Fruit fly (Drosophila melanogaster) whole organism, embryonic: Measurements from ENCODE around the gene Pde9.

ENCODE experiments used
- BtbVII ChIP-seq: fragments of 200-800 bp; sonication (Bioruptor generic); optimal IDR thresholded peaks from 3 replicates; lab custom pipeline; 2017; ENCODE audit warnings: missing biosample characterization, mild to moderate bottlenecking, missing genetic modification characterization
- CG10431 ChIP-seq: fragments of 200-800 bp; sonication (Bioruptor generic); optimal IDR thresholded peaks from 3 replicates; lab custom pipeline; 2018; ENCODE audit warnings: missing biosample characterization, mild to moderate bottlenecking, missing genetic modification characterization
- CG12104 ChIP-seq: fragments of 200-800 bp; sonication (Bioruptor generic); optimal IDR thresholded peaks from 3 replicates; lab custom pipeline; 2016; ENCODE audit warnings: missing biosample characterization, missing genetic modification characterization
- CG1233 ChIP-seq: fragments of 200-800 bp; sonication (Bioruptor generic); optimal IDR thresholded peaks from 4 replicates; lab custom pipeline; 2018; ENCODE audit warnings: missing biosample characterization, mild to moderate bottlenecking, missing genetic modification characterization
- CG12659 ChIP-seq: fragments of 200-800 bp; sonication (Bioruptor generic); optimal IDR thresholded peaks from 3 replicates; lab custom pipeline; 2017; ENCODE audit warnings: mild to moderate bottlenecking, missing biosample characterization, missing genetic modification reagents, missing genetic modification characterization
- CG14667 ChIP-seq: fragments of 200-800 bp; sonication (Bioruptor generic); IDR thresholded peaks from 2 replicates; pipeline ENCODE4 v1.3.6; 2022; ENCODE audit warnings: missing biosample characterization, missing genetic modification characterization
- CG15011 ChIP-seq: fragments of 200-800 bp; sonication (Bioruptor generic); optimal IDR thresholded peaks from 3 replicates; lab custom pipeline; 2018; ENCODE audit warnings: missing biosample characterization, mild to moderate bottlenecking, missing genetic modification characterization
- CG16815 ChIP-seq: fragments of 200-800 bp; sonication (Bioruptor generic); optimal IDR thresholded peaks from 3 replicates; lab custom pipeline; 2017; ENCODE audit warnings: missing biosample characterization, mild to moderate bottlenecking, missing genetic modification characterization
- CG17359 ChIP-seq: fragments of 200-800 bp; sonication (Bioruptor generic); optimal IDR thresholded peaks from 3 replicates; lab custom pipeline; 2018; ENCODE audit warnings: missing biosample characterization, mild to moderate bottlenecking, missing genetic modification characterization, moderate library complexity
- CG18262 ChIP-seq: fragments of 200-800 bp; optimal IDR thresholded peaks from 3 replicates; lab custom pipeline; 2019; ENCODE audit warnings: missing biosample characterization, mild to moderate bottlenecking, missing genetic modification characterization, moderate library complexity
- CG32772 ChIP-seq: fragments of 200-800 bp; sonication (Bioruptor generic); IDR thresholded peaks from 2 replicates; pipeline ENCODE4 v1.3.6; 2022; ENCODE audit warnings: missing biosample characterization, missing genetic modification characterization
- CG34376 ChIP-seq: fragments of 200-800 bp; sonication (Bioruptor generic); optimal IDR thresholded peaks from 2 replicates; lab custom pipeline; 2018; ENCODE audit warnings: missing biosample characterization, mild to moderate bottlenecking, missing genetic modification characterization
- CG34422 ChIP-seq: fragments of 200-800 bp; sonication (Bioruptor generic); IDR thresholded peaks from 3 replicates; pipeline ENCODE4 v1.3.6; 2022; ENCODE audit warnings: missing biosample characterization, missing genetic modification characterization
- CG3726 ChIP-seq: fragments of 200-800 bp; sonication (Bioruptor generic); IDR thresholded peaks from 3 replicates; pipeline ENCODE4, ENCODE4 v1.3.6; 2022; ENCODE audit warnings: missing biosample characterization, missing genetic modification characterization
- CG3838 ChIP-seq: fragments of 200-800 bp; sonication (Bioruptor generic); optimal IDR thresholded peaks from 3 replicates; lab custom pipeline; 2016; ENCODE audit warnings: missing biosample characterization, missing genetic modification characterization
- CG43689 ChIP-seq: fragments of 200-800 bp; sonication (Bioruptor generic); IDR thresholded peaks from 2 replicates; pipeline ENCODE4 v1.3.6; 2022; ENCODE audit warnings: missing biosample characterization, missing genetic modification characterization
- CG6654 ChIP-seq: fragments of 200-800 bp; sonication (Bioruptor generic); optimal IDR thresholded peaks from 2 replicates; lab custom pipeline; 2017; ENCODE audit warnings: missing biosample characterization, mild to moderate bottlenecking, missing genetic modification characterization
- CG6683 ChIP-seq: fragments of 200-800 bp; sonication (Bioruptor generic); optimal IDR thresholded peaks from 2 replicates; lab custom pipeline; 2017; ENCODE audit warnings: missing biosample characterization, mild to moderate bottlenecking, missing genetic modification characterization, missing genetic modification reagents
- CG6854 ChIP-seq: fragments of 200-800 bp; sonication (Bioruptor generic); optimal IDR thresholded peaks from 3 replicates; lab custom pipeline; 2017; ENCODE audit warnings: missing biosample characterization, mild to moderate bottlenecking, missing genetic modification characterization
- CG8765 ChIP-seq: fragments of 200-800 bp; sonication (Bioruptor generic); IDR thresholded peaks from 2 replicates; pipeline ENCODE4 v1.3.6; 2022; ENCODE audit warnings: missing biosample characterization, missing genetic modification characterization
- CG8924 ChIP-seq: fragments of 200-800 bp; optimal IDR thresholded peaks from 3 replicates; lab custom pipeline; 2019; ENCODE audit warnings: missing biosample characterization, mild to moderate bottlenecking, missing genetic modification characterization, moderate library complexity
- CG9437 ChIP-seq: fragments of 200-800 bp; sonication (Bioruptor generic); optimal IDR thresholded peaks from 2 replicates; lab custom pipeline; 2018; ENCODE audit warnings: missing biosample characterization, mild to moderate bottlenecking, missing genetic modification characterization
- Deaf1 ChIP-seq: fragments of 200-800 bp; optimal IDR thresholded peaks from 3 replicates; lab custom pipeline; 2019; ENCODE audit warnings: missing biosample characterization, mild to moderate bottlenecking, missing genetic modification characterization, moderate library complexity
- GATAe ChIP-seq: fragments of 200-800 bp; sonication (Bioruptor generic); conservative IDR thresholded peaks from 2 replicates; pipeline ENCODE4 v1.3.6; 2022; ENCODE audit warnings: missing biosample characterization, missing genetic modification characterization
- Hmr ChIP-seq: fragments of 200-800 bp; sonication (Bioruptor generic); optimal IDR thresholded peaks from 3 replicates; lab custom pipeline; 2017; ENCODE audit warnings: mild to moderate bottlenecking, missing biosample characterization, missing genetic modification reagents, missing genetic modification characterization
- Hr3 ChIP-seq: fragments of 200-800 bp; sonication (Bioruptor generic); optimal IDR thresholded peaks from 3 replicates; lab custom pipeline; 2016; ENCODE audit warnings: missing biosample characterization, missing genetic modification characterization
- MBD-R2 ChIP-seq: fragments of 200-800 bp; sonication (Bioruptor generic); IDR thresholded peaks from 2 replicates; pipeline ENCODE4 v1.3.6; 2022; ENCODE audit warnings: missing biosample characterization, missing genetic modification characterization
- Max ChIP-seq: fragments of 200-800 bp; sonication (Bioruptor generic); optimal IDR thresholded peaks from 2 replicates; lab custom pipeline; 2016; ENCODE audit warnings: missing biosample characterization, mild to moderate bottlenecking, missing genetic modification characterization
- Nf-YA ChIP-seq: fragments of 200-800 bp; sonication (Bioruptor generic); IDR thresholded peaks from 2 replicates; pipeline ENCODE4 v1.3.6; 2022; ENCODE audit warnings: missing biosample characterization, missing genetic modification characterization
- Sin3A ChIP-seq: fragments of >200 bp; optimal IDR thresholded peaks from 2 replicates; lab custom pipeline; 2018
- Six4 ChIP-seq: fragments of 200-800 bp; sonication (Bioruptor generic); optimal IDR thresholded peaks from 2 replicates; lab custom pipeline; 2016; ENCODE audit warnings: missing biosample characterization, missing genetic modification characterization
- Sox100B ChIP-seq: fragments of 200-800 bp; sonication (Bioruptor generic); optimal IDR thresholded peaks from 3 replicates; lab custom pipeline; 2018; ENCODE audit warnings: missing biosample characterization, mild to moderate bottlenecking, missing genetic modification characterization
- Tbp ChIP-seq: fragments of >200 bp; optimal IDR thresholded peaks from 2 replicates; lab custom pipeline; 2018; ENCODE audit warnings: missing biosample characterization, missing genetic modification characterization
- YL-1 ChIP-seq: fragments of 200-800 bp; sonication (Bioruptor generic); optimal IDR thresholded peaks from 3 replicates; lab custom pipeline; 2017; ENCODE audit warnings: missing biosample characterization, mild to moderate bottlenecking, missing genetic modification characterization
- al ChIP-seq: fragments of 200-800 bp; sonication (Bioruptor generic); IDR thresholded peaks from 2 replicates; pipeline ENCODE4 v1.3.6; 2022; ENCODE audit warnings: missing biosample characterization, missing genetic modification characterization
- ap ChIP-seq: fragments of 200-800 bp; sonication (Bioruptor generic); IDR thresholded peaks from 2 replicates; pipeline ENCODE4 v1.3.6; 2022; ENCODE audit warnings: missing biosample characterization, missing genetic modification characterization
- cg ChIP-seq: fragments of 200-800 bp; sonication (Bioruptor generic); optimal IDR thresholded peaks from 3 replicates; lab custom pipeline; 2019; ENCODE audit warnings: missing biosample characterization, mild to moderate bottlenecking, missing genetic modification characterization, moderate library complexity
- chif ChIP-seq, 2 experiments: fragments of 200-800 bp; sonication (Bioruptor generic); optimal IDR thresholded peaks; 3 replicates each; lab custom pipeline; 2016; ENCODE audit warnings: missing biosample characterization in 2 of 2, missing genetic modification characterization in 2 of 2
- ci ChIP-seq: fragments of 200-800 bp; sonication (Bioruptor generic); IDR thresholded peaks from 3 replicates; pipeline ENCODE4 v1.3.6; 2022; ENCODE audit warnings: missing biosample characterization, missing genetic modification characterization
- crc ChIP-seq: fragments of 200-800 bp; sonication (Bioruptor generic); optimal IDR thresholded peaks from 2 replicates; lab custom pipeline; 2016; ENCODE audit warnings: missing biosample characterization, missing genetic modification characterization
- dysf ChIP-seq: fragments of 200-800 bp; sonication (Bioruptor generic); IDR thresholded peaks from 3 replicates; pipeline ENCODE4 v1.3.6; 2022; ENCODE audit warnings: missing biosample characterization, missing genetic modification characterization
- emc ChIP-seq: fragments of 200-800 bp; sonication (Bioruptor generic); optimal IDR thresholded peaks from 2 replicates; lab custom pipeline; 2016; ENCODE audit warnings: missing biosample characterization, missing genetic modification characterization
- gt ChIP-seq: fragments of 200-800 bp; sonication (Bioruptor generic); IDR thresholded peaks from 2 replicates; pipeline ENCODE4 v1.3.6; 2022; ENCODE audit warnings: missing biosample characterization, missing genetic modification characterization
- hbn ChIP-seq: fragments of 200-800 bp; sonication (Bioruptor generic); IDR thresholded peaks from 2 replicates; pipeline ENCODE4 v1.3.6; 2022; ENCODE audit warnings: missing biosample characterization, missing genetic modification characterization; ENCODE audit not compliant: partially characterized antibody
- jing ChIP-seq: fragments of 200-800 bp; sonication (Bioruptor generic); optimal IDR thresholded peaks from 2 replicates; lab custom pipeline; 2018; ENCODE audit warnings: missing biosample characterization, mild to moderate bottlenecking, missing genetic modification characterization
- maf-S ChIP-seq: fragments of 200-800 bp; sonication (Bioruptor generic); optimal IDR thresholded peaks from 2 replicates; lab custom pipeline; 2016; ENCODE audit warnings: missing biosample characterization, missing genetic modification characterization
- pnt ChIP-seq: fragments of 200-800 bp; sonication (Bioruptor generic); optimal IDR thresholded peaks from 3 replicates; lab custom pipeline; 2016; ENCODE audit warnings: missing biosample characterization, missing genetic modification characterization
- sc ChIP-seq, 3 experiments: fragments of >200 bp in 2 of 3; fragments of 200-800 bp in 1 of 3; sonication (Bioruptor generic) in 1 of 3; optimal IDR thresholded peaks; 2 replicates in 2 of 3; 3 replicates in 1 of 3; lab custom pipeline; 2017; ENCODE audit warnings: mild to moderate bottlenecking in 1 of 3, missing biosample characterization in 1 of 3, missing genetic modification characterization in 1 of 3, missing genetic modification reagents in 1 of 3
- slbo ChIP-seq: fragments of 200-800 bp; sonication (Bioruptor generic); IDR thresholded peaks from 2 replicates; pipeline ENCODE4 v1.3.6; 2022; ENCODE audit warnings: missing biosample characterization, missing genetic modification characterization
- toy ChIP-seq: fragments of 200-800 bp; sonication (Bioruptor generic); IDR thresholded peaks from 2 replicates; pipeline ENCODE4 v1.3.6; 2022; ENCODE audit warnings: missing biosample characterization, missing genetic modification characterization

Gene Pde9

dm6 chrX:12925426-12926256 is 28.5 kb upstream of the Pde9 start (continued):
- peak; percentile 26 for TF ChIP-seq CG6683 (GFP tag; lab: Kevin White, UChicago)
- no peak for TF ChIP-seq chif (GFP tag; optimal IDR thresholded peaks at IDR 0.05; lab: Kevin White, UChicago)
- TF ChIP-seq MBD-R2 (GFP tag; lab: Robert Waterston, UW) = peak; percentile 20; the same call in 1 of the 2 replicates
- peak; percentile 70 for TF ChIP-seq slbo (GFP tag; lab: Robert Waterston, UW)
- peak; percentile 70; the same call in 2 of the 3 replicates for TF ChIP-seq dysf (GFP tag; lab: Robert Waterston, UW)
- TF ChIP-seq CG34376 = no peak
- peak; percentile 69 for TF ChIP-seq CG18262 (tag; lab: Kevin White, UChicago)
- TF ChIP-seq CG16815 (GFP tag; lab: Kevin White, UChicago) = no peak
- TF ChIP-seq CG34422 (GFP tag; lab: Robert Waterston, UW) = peak; percentile 69
- TF ChIP-seq YL-1 = no peak
- TF ChIP-seq jing (GFP tag; lab: Kevin White, UChicago) = no peak
- TF ChIP-seq Tbp (GFP tag; lab: Kevin White, UChicago) = no peak
- TF ChIP-seq maf-S = no peak
- peak; percentile 60 for TF ChIP-seq Hmr
- no peak for TF ChIP-seq CG9437
- TF ChIP-seq GATAe (GFP tag; lab: Robert Waterston, UW) = no peak
- TF ChIP-seq CG6854 (GFP tag; lab: Kevin White, UChicago) = peak; percentile 35
- TF ChIP-seq CG1233 (GFP tag; lab: Kevin White, UChicago) = peak; percentile 61
- TF ChIP-seq crc (GFP tag; lab: Kevin White, UChicago) = no peak
- peak; percentile 50; the same call in 1 of the 2 replicates for TF ChIP-seq CG14667 (GFP tag; lab: Robert Waterston, UW)
- TF ChIP-seq pnt = no peak
- peak; percentile 10 for TF ChIP-seq Deaf1 (tag; lab: Kevin White, UChicago)
- TF ChIP-seq CG8924 = peak; percentile 74
- no peak for TF ChIP-seq CG10431 (GFP tag; lab: Kevin White, UChicago)
- no peak for TF ChIP-seq emc (GFP tag; lab: Kevin White, UChicago)
- no peak for TF ChIP-seq CG8765
- peak; percentile 29 for TF ChIP-seq CG12659 (GFP tag; lab: Kevin White, UChicago)
- TF ChIP-seq CG17359 (tag; lab: Kevin White, UChicago) = peak; percentile 53
- peak; percentile 62 for TF ChIP-seq Nf-YA
- 0 out of 2 replicates have a peak, but pooled peaks have one; percentile 16 for TF ChIP-seq al (GFP tag; lab: Robert Waterston, UW)
- peak; percentile 24 for TF ChIP-seq CG12104 (GFP tag; lab: Kevin White, UChicago)
- TF ChIP-seq Sox100B (GFP tag; lab: Kevin White, UChicago) = peak; percentile 54
- TF ChIP-seq Max (GFP tag; lab: Kevin White, UChicago) = no peak
- no peak for TF ChIP-seq hbn (GFP tag; lab: Robert Waterston, UW)
- no peak for TF ChIP-seq gt
- peak; percentile 53 for TF ChIP-seq ap (GFP tag; lab: Robert Waterston, UW)
- TF ChIP-seq CG3726 = no peak
- peak; percentile 38 for TF ChIP-seq BtbVII (GFP tag; lab: Kevin White, UChicago)
- TF ChIP-seq CG6654 = no peak
- no peak for TF ChIP-seq toy (GFP tag; lab: Robert Waterston, UW)
- TF ChIP-seq Six4 = peak; percentile 0
- TF ChIP-seq CG3838 = no peak
- no peak for TF ChIP-seq sc (optimal IDR thresholded peaks at IDR 0.05; lab: Kevin White, UChicago)
- TF ChIP-seq sc (GFP tag; optimal IDR thresholded peaks at IDR 0.05; lab: Kevin White, UChicago) = peak; percentile 40
- TF ChIP-seq CG43689 (GFP tag; lab: Robert Waterston, UW) = no peak
- no peak for TF ChIP-seq Sin3A
- peak; percentile 14 for TF ChIP-seq CG15011 (GFP tag; lab: Kevin White, UChicago)
- TF ChIP-seq Hr3 (GFP tag; lab: Kevin White, UChicago) = peak; percentile 46
- TF ChIP-seq CG32772 (GFP tag; lab: Robert Waterston, UW) = peak; percentile 70
- peak; percentile 80 for TF ChIP-seq cg
- peak; percentile 80 for TF ChIP-seq ci
